Fruit fly (Drosophila melanogaster): ENCODE results near the gene CG12219.
A peak's percentile ranks its signal among the peaks of the same experiment; 100 is the strongest.

DNA sequence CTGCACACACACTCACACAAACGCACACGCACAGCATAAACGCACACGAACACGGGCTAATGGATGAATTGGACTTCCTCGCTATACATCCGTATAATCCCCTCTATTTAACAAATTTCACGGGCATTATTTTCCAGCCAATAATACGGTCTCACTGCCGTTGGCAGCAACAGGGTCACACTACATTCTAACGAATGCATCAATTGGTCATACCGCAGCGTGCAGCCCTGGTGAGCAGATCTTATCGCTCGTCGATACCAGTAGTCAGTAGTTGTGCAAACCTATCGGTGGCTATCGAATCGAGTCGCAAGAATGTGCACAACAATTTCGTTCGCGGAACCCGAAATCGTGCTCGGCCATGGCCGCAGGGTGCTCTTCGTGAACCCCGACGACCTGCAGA is 13.2 kb downstream of the CG12219 start, which contains the start of the genes Top3beta and wuho:
- no peak for TF ChIP-seq CG8478 (optimal IDR thresholded peaks at IDR 0.05)
- TF ChIP-seq CTCF (optimal IDR thresholded peaks at IDR 0.05), result peak; percentile 46 to 48
